Worm (Caenorhabditis elegans) whole organism, early embryonic: ENCODE data around the gene vab-1.

Experiments
- B0310.2 ChIP-seq: sonication (generic microtip); optimal IDR thresholded peaks from 2 replicates; lab custom pipeline; 2016; ENCODE audit warnings: mild to moderate bottlenecking, missing genetic modification characterization, missing compliant biosample characterization
- F13C5.2 ChIP-seq: sonication (generic microtip); optimal IDR thresholded peaks from 2 replicates; lab custom pipeline; 2017; ENCODE audit warnings: mild to moderate bottlenecking, missing genetic modification characterization, inconsistent platforms, missing compliant biosample characterization
- ama-1 ChIP-seq: fragments of 150-350 bp; optimal IDR thresholded peaks from 2 replicates; lab custom pipeline; 2014
- ets-7 ChIP-seq: sonication (generic microtip); optimal IDR thresholded peaks from 2 replicates; lab custom pipeline; 2016; ENCODE audit warnings: missing genotype, missing genetic modification characterization, missing compliant biosample characterization
- tbx-11 ChIP-seq: fragments of 200-800 bp; sonication (Bioruptor generic); IDR thresholded peaks from 2 replicates; pipeline ENCODE4 v1.3.6; 2022; ENCODE audit warnings: missing genetic modification characterization, missing compliant biosample characterization
- tbx-37 ChIP-seq: fragments of 200-800 bp; sonication (Bioruptor generic); conservative IDR thresholded peaks from 2 replicates; pipeline ENCODE4 v1.3.6; 2022; ENCODE audit warnings: missing genetic modification reagents, missing genetic modification characterization, missing compliant biosample characterization

- TF ChIP-seq ama-1 (lab: Kevin White, UChicago) (no peak), tbx-11 (GFP tag; lab: Robert Waterston, UW) (no peak), F13C5.2 (tag; lab: Kevin White, UChicago) (no peak), B0310.2 (no peak), ets-7 (no peak), tbx-37 (no peak)
Measured at ce11 chrII:4575579-4575978, 3.8 kb downstream of the vab-1 start.
